Fruit fly (Drosophila melanogaster) whole organism, prepupa: Measurements from ENCODE around the gene CSN5.

ENCODE experiments used
- CG10631 ChIP-seq: fragments of 200-800 bp; sonication (Bioruptor generic); optimal IDR thresholded peaks from 2 replicates; lab custom pipeline; 2016; ENCODE audit warnings: missing biosample characterization, missing genetic modification characterization
- CG10669 ChIP-seq: fragments of 200-800 bp; sonication (Bioruptor generic); optimal IDR thresholded peaks from 3 replicates; lab custom pipeline; 2018; ENCODE audit warnings: missing biosample characterization, mild to moderate bottlenecking, missing genetic modification characterization, moderate library complexity
- CG11294 ChIP-seq: fragments of 200-800 bp; sonication (Bioruptor generic); IDR thresholded peaks from 2 replicates; pipeline ENCODE4 v1.3.6; 2022; ENCODE audit warnings: missing biosample characterization, missing genetic modification characterization
- CG11902 ChIP-seq: fragments of 200-800 bp; sonication (Bioruptor generic); optimal IDR thresholded peaks from 3 replicates; lab custom pipeline; 2016; ENCODE audit warnings: missing biosample characterization, missing genetic modification characterization
- CG15336 ChIP-seq: fragments of 200-800 bp; sonication (Bioruptor generic); IDR thresholded peaks from 2 replicates; pipeline ENCODE4 v1.3.6; 2022; ENCODE audit warnings: missing biosample characterization, missing genetic modification characterization
- CG16779 ChIP-seq: fragments of 200-800 bp; sonication (Bioruptor generic); optimal IDR thresholded peaks from 3 replicates; lab custom pipeline; 2017; ENCODE audit warnings: missing biosample characterization, mild to moderate bottlenecking, missing genetic modification characterization
- CG31627 ChIP-seq: fragments of 200-800 bp; sonication (Bioruptor generic); optimal IDR thresholded peaks from 3 replicates; lab custom pipeline; 2016; ENCODE audit warnings: missing biosample characterization, missing genetic modification characterization
- CG3919 ChIP-seq: fragments of 200-800 bp; sonication (Bioruptor generic); optimal IDR thresholded peaks from 3 replicates; lab custom pipeline; 2016; ENCODE audit warnings: missing biosample characterization, missing genetic modification characterization
- CG6276 ChIP-seq: fragments of 200-800 bp; sonication (Bioruptor generic); optimal IDR thresholded peaks from 2 replicates; lab custom pipeline; 2017; ENCODE audit warnings: missing biosample characterization, mild to moderate bottlenecking, missing genetic modification characterization
- CG6792 ChIP-seq: fragments of 200-800 bp; sonication (Bioruptor generic); optimal IDR thresholded peaks from 3 replicates; lab custom pipeline; 2016; ENCODE audit warnings: missing biosample characterization, missing genetic modification characterization
- CG6808 ChIP-seq: fragments of 200-800 bp; sonication (Bioruptor generic); optimal IDR thresholded peaks from 3 replicates; lab custom pipeline; 2017; ENCODE audit warnings: missing biosample characterization, missing genetic modification characterization, mild to moderate bottlenecking, moderate library complexity, missing genetic modification reagents
- CG8119 ChIP-seq: fragments of 200-800 bp; sonication (Bioruptor generic); IDR thresholded peaks from 3 replicates; pipeline ENCODE4 v1.3.6; 2022; ENCODE audit warnings: missing biosample characterization, missing genetic modification characterization
- CG8319 ChIP-seq: fragments of 200-800 bp; sonication (Bioruptor generic); optimal IDR thresholded peaks from 3 replicates; lab custom pipeline; 2016; ENCODE audit warnings: missing biosample characterization, missing genetic modification characterization
- CG8632 ChIP-seq: fragments of 200-800 bp; sonication (Bioruptor generic); optimal IDR thresholded peaks from 3 replicates; lab custom pipeline; 2016; ENCODE audit warnings: missing biosample characterization, missing genetic modification characterization
- CG9139 ChIP-seq: fragments of 200-800 bp; sonication (Bioruptor generic); optimal IDR thresholded peaks from 3 replicates; lab custom pipeline; 2017; ENCODE audit warnings: missing biosample characterization, mild to moderate bottlenecking, missing genetic modification characterization
- Eip78C ChIP-seq: fragments of 200-800 bp; sonication (Bioruptor generic); peaks from one replicate; lab custom pipeline; 2016; ENCODE audit warnings: missing biosample characterization, missing genetic modification characterization
- Eip93F ChIP-seq: fragments of 200-800 bp; sonication (Bioruptor generic); optimal IDR thresholded peaks from 2 replicates; lab custom pipeline; 2016; ENCODE audit warnings: missing biosample characterization, mild to moderate bottlenecking, missing genetic modification characterization
- Ets21C ChIP-seq: fragments of 200-800 bp; sonication (Bioruptor generic); optimal IDR thresholded peaks from 3 replicates; lab custom pipeline; 2016; ENCODE audit warnings: missing biosample characterization, missing genetic modification characterization
- Ets96B ChIP-seq: fragments of 200-800 bp; optimal IDR thresholded peaks from 2 replicates; lab custom pipeline; 2019; ENCODE audit warnings: missing biosample characterization, mild to moderate bottlenecking, missing genetic modification characterization, moderate library complexity
- Gug ChIP-seq: fragments of 200-800 bp; sonication (Bioruptor generic); IDR thresholded peaks from 2 replicates; pipeline ENCODE4 v1.3.6; 2022; ENCODE audit warnings: missing biosample characterization, missing genetic modification characterization
- Hr38 ChIP-seq: sonication (Bioruptor generic); optimal IDR thresholded peaks from 2 replicates; lab custom pipeline; 2016; ENCODE audit warnings: missing biosample characterization, missing genetic modification characterization
- Hr39 ChIP-seq: fragments of 200-800 bp; sonication (Bioruptor generic); optimal IDR thresholded peaks from 2 replicates; lab custom pipeline; 2016; ENCODE audit warnings: missing biosample characterization, missing genetic modification characterization
- Hr4 ChIP-seq: fragments of 200-800 bp; sonication (Bioruptor generic); optimal IDR thresholded peaks from 3 replicates; lab custom pipeline; 2016; ENCODE audit warnings: missing biosample characterization, missing genetic modification characterization
- Lpt ChIP-seq: fragments of 200-800 bp; sonication (Bioruptor generic); optimal IDR thresholded peaks from 3 replicates; lab custom pipeline; 2016; ENCODE audit warnings: missing biosample characterization, missing genetic modification characterization
- Met ChIP-seq: fragments of 200-800 bp; sonication (Bioruptor generic); optimal IDR thresholded peaks from 3 replicates; lab custom pipeline; 2016; ENCODE audit warnings: missing biosample characterization, missing genetic modification characterization
- OdsH ChIP-seq: fragments of 200-800 bp; sonication (Bioruptor generic); optimal IDR thresholded peaks from 3 replicates; lab custom pipeline; 2016; ENCODE audit warnings: missing biosample characterization, missing genetic modification characterization
- Smox ChIP-seq: fragments of 200-800 bp; sonication (Bioruptor generic); optimal IDR thresholded peaks from 3 replicates; lab custom pipeline; 2016; ENCODE audit warnings: missing biosample characterization, missing genetic modification characterization
- Sox102F ChIP-seq: fragments of 200-800 bp; sonication (Bioruptor generic); optimal IDR thresholded peaks from 2 replicates; lab custom pipeline; 2016; ENCODE audit warnings: missing biosample characterization, mild to moderate bottlenecking, missing genetic modification characterization
- Sox14 ChIP-seq: fragments of 200-800 bp; sonication (Bioruptor generic); optimal IDR thresholded peaks from 3 replicates; lab custom pipeline; 2016; ENCODE audit warnings: missing biosample characterization, missing genetic modification characterization
- achi ChIP-seq: fragments of 200-800 bp; sonication (Bioruptor generic); optimal IDR thresholded peaks from 3 replicates; lab custom pipeline; 2016; ENCODE audit warnings: missing biosample characterization, missing genetic modification characterization
- acj6 ChIP-seq: fragments of 200-800 bp; sonication (Bioruptor generic); optimal IDR thresholded peaks from 3 replicates; lab custom pipeline; 2016; ENCODE audit warnings: missing biosample characterization, missing genetic modification characterization
- cyc ChIP-seq: fragments of 200-800 bp; sonication (Bioruptor generic); optimal IDR thresholded peaks from 3 replicates; lab custom pipeline; 2016; ENCODE audit warnings: missing biosample characterization, missing genetic modification characterization
- dac ChIP-seq: fragments of 200-800 bp; sonication (Bioruptor generic); optimal IDR thresholded peaks from 2 replicates; lab custom pipeline; 2017; ENCODE audit warnings: missing biosample characterization, mild to moderate bottlenecking, missing genetic modification characterization
- dsx ChIP-seq: fragments of 200-800 bp; optimal IDR thresholded peaks from 3 replicates; lab custom pipeline; 2019; ENCODE audit warnings: missing biosample characterization, mild to moderate bottlenecking, missing genetic modification characterization, moderate library complexity; ENCODE audit not compliant: poor library complexity, severe bottlenecking
- eg ChIP-seq: fragments of 200-800 bp; sonication (Bioruptor generic); IDR thresholded peaks from 3 replicates; pipeline ENCODE4 v1.3.6; 2022; ENCODE audit warnings: missing biosample characterization, missing genetic modification characterization
- esn ChIP-seq: fragments of 200-800 bp; sonication (Bioruptor generic); optimal IDR thresholded peaks from 2 replicates; lab custom pipeline; 2016; ENCODE audit warnings: missing biosample characterization, mild to moderate bottlenecking, missing genetic modification characterization, moderate library complexity
- fd59A ChIP-seq: fragments of 200-800 bp; sonication (Bioruptor generic); optimal IDR thresholded peaks from 2 replicates; lab custom pipeline; 2017; ENCODE audit warnings: missing biosample characterization, mild to moderate bottlenecking, missing genetic modification characterization, missing genetic modification reagents
- fd85E ChIP-seq: fragments of 200-800 bp; sonication (Bioruptor generic); optimal IDR thresholded peaks from 3 replicates; lab custom pipeline; 2016; ENCODE audit warnings: missing biosample characterization, missing genetic modification characterization
- net ChIP-seq: fragments of 200-800 bp; sonication (Bioruptor generic); optimal IDR thresholded peaks from 3 replicates; lab custom pipeline; 2016; ENCODE audit warnings: missing biosample characterization, missing genetic modification characterization
- pdm3 ChIP-seq: fragments of 200-800 bp; sonication (Bioruptor generic); optimal IDR thresholded peaks from 3 replicates; lab custom pipeline; 2016; ENCODE audit warnings: missing biosample characterization, missing genetic modification characterization
- salr ChIP-seq, 2 experiments: fragments of 200-800 bp; sonication (Bioruptor generic); optimal IDR thresholded peaks; 3 replicates each; lab custom pipeline; 2016 to 2018; ENCODE audit warnings: missing biosample characterization in 2 of 2, missing genetic modification characterization in 2 of 2, mild to moderate bottlenecking in 1 of 2
- spab ChIP-seq: fragments of 200-800 bp; sonication (Bioruptor generic); optimal IDR thresholded peaks from 2 replicates; lab custom pipeline; 2017; ENCODE audit warnings: missing biosample characterization, mild to moderate bottlenecking, missing genetic modification characterization, missing genetic modification reagents
- ss ChIP-seq, 2 experiments: fragments of 200-800 bp; sonication (Bioruptor generic); optimal IDR thresholded peaks; 2 replicates in 1 of 2; 3 replicates in 1 of 2; lab custom pipeline; 2017 to 2018; ENCODE audit warnings: mild to moderate bottlenecking in 2 of 2, missing biosample characterization in 2 of 2, missing genetic modification characterization in 2 of 2, moderate library complexity in 1 of 2
- svp ChIP-seq: fragments of 200-800 bp; sonication (Bioruptor generic); peaks from one replicate; lab custom pipeline; 2016; ENCODE audit warnings: missing biosample characterization, missing genetic modification characterization
- topi ChIP-seq: fragments of 200-800 bp; sonication (Bioruptor generic); optimal IDR thresholded peaks from 3 replicates; lab custom pipeline; 2016; ENCODE audit warnings: missing biosample characterization, missing genetic modification characterization
- vri ChIP-seq: fragments of 200-800 bp; sonication (Bioruptor generic); optimal IDR thresholded peaks from 3 replicates; lab custom pipeline; 2016; ENCODE audit warnings: missing biosample characterization, mild to moderate bottlenecking, missing genetic modification characterization

Gene CSN5

dm6 chr3R:16423323-16423722, 46.6 kb upstream of the CSN5 start (continued):
- no peak for TF ChIP-seq fd85E (GFP tag; lab: Kevin White, UChicago)
- TF ChIP-seq salr (GFP tag; optimal IDR thresholded peaks at IDR 0.05; lab: Kevin White, UChicago): no peak
- no peak for TF ChIP-seq CG8119
- TF ChIP-seq CG10669 (GFP tag; lab: Kevin White, UChicago): peak; percentile 21
- no peak for TF ChIP-seq spab (GFP tag; lab: Kevin White, UChicago)
- TF ChIP-seq CG16779: no peak
- TF ChIP-seq dac (GFP tag; lab: Kevin White, UChicago): no peak
- TF ChIP-seq pdm3 (GFP tag; lab: Kevin White, UChicago): no peak
- TF ChIP-seq OdsH: no peak
- TF ChIP-seq CG6808 (GFP tag; lab: Kevin White, UChicago): peak; percentile 39
- no peak for TF ChIP-seq Sox102F (GFP tag; lab: Kevin White, UChicago)
- no peak for TF ChIP-seq CG6792 (GFP tag; lab: Kevin White, UChicago)
- TF ChIP-seq esn (GFP tag; lab: Kevin White, UChicago): no peak
- no peak for TF ChIP-seq net (GFP tag; lab: Kevin White, UChicago)

- TF ChIP-seq CG6808 (GFP tag; lab: Kevin White, UChicago) (no peak), CG3919 (GFP tag; lab: Kevin White, UChicago) (no peak), Smox (no peak), Lpt (no peak), OdsH (no peak), Met (no peak)
Measured at dm6 chr3R:16427520-16427919, 42.4 kb upstream of the CSN5 start.

dm6 chr3R:16430381-16430780, 39.5 kb upstream of the CSN5 start, which contains the start of gene CG31279:
TSS of gene CG31279 (plus strand) at chr3R:16430681.
- no peak for TF ChIP-seq CG10631
- TF ChIP-seq CG6792 (GFP tag; lab: Kevin White, UChicago): no peak
- TF ChIP-seq Gug: no peak

dm6 chr3R:16431707-16432106, 38.2 kb upstream of the CSN5 start:
- TF ChIP-seq ss (GFP tag; optimal IDR thresholded peaks at IDR 0.05; lab: Kevin White, UChicago) (no peak), acj6 (GFP tag; lab: Kevin White, UChicago) (no peak), Sox14 (GFP tag; lab: Kevin White, UChicago) (peak; percentile 17), Eip78C (GFP tag; lab: Kevin White, UChicago) (peak; percentile 68), CG11902 (GFP tag; lab: Kevin White, UChicago) (no peak), Ets96B (tag; lab: Kevin White, UChicago) (no peak), topi (GFP tag; lab: Kevin White, UChicago) (peak; percentile 29), dsx (GFP tag; lab: Kevin White, UChicago) (peak; percentile 99), achi (GFP tag; lab: Kevin White, UChicago) (no peak), OdsH (no peak), CG8319 (GFP tag; lab: Kevin White, UChicago) (no peak), CG10669 (GFP tag; lab: Kevin White, UChicago) (no peak), svp (GFP tag; lab: Kevin White, UChicago) (peak; percentile 13), cyc (GFP tag; lab: Kevin White, UChicago) (peak; percentile 35), CG15336 (0 out of 2 replicates have a peak, but pooled peaks have one; percentile 12), CG31627 (GFP tag; lab: Kevin White, UChicago) (peak; percentile 42), CG3919 (GFP tag; lab: Kevin White, UChicago) (peak; percentile 37), Hr4 (GFP tag; lab: Kevin White, UChicago) (no peak), Hr38 (GFP tag; lab: Kevin White, UChicago) (no peak), Smox (no peak), pdm3 (GFP tag; lab: Kevin White, UChicago) (no peak), CG6792 (GFP tag; lab: Kevin White, UChicago) (peak; percentile 7), CG8632 (GFP tag; lab: Kevin White, UChicago) (no peak), Gug (no peak), CG6276 (GFP tag; lab: Kevin White, UChicago) (no peak), Hr39 (peak; percentile 31), esn (GFP tag; lab: Kevin White, UChicago) (no peak), CG9139 (GFP tag; lab: Kevin White, UChicago) (no peak), CG6808 (GFP tag; lab: Kevin White, UChicago) (no peak), vri (no peak), fd59A (GFP tag; lab: Kevin White, UChicago) (no peak), CG10631 (no peak), Ets21C (GFP tag; lab: Kevin White, UChicago) (no peak), CG11294 (GFP tag; lab: Robert Waterston, UW) (no peak), Eip93F (GFP tag; lab: Kevin White, UChicago) (no peak), eg (GFP tag; lab: Robert Waterston, UW) (no peak; the same call in 2 of the 3 replicates)
